Fruit fly (Drosophila melanogaster): Measurements from ENCODE around the gene Pdp1.
A peak's percentile ranks its signal among the peaks of the same experiment; 100 is the strongest.

Pdp1 gene

dm6 chr3L:7809289-7810099 lies 57.7 kb downstream of the Pdp1 start, which contains the start of gene CG32369 (continued):
- no peak for TF ChIP-seq D (optimal IDR thresholded peaks at IDR 0.05)
- TF ChIP-seq D (GFP tag; optimal IDR thresholded peaks at IDR 0.05), result no peak
- no peak for TF ChIP-seq CG12942 (GFP tag; optimal IDR thresholded peaks at IDR 0.05)
- TF ChIP-seq ab (GFP tag; optimal IDR thresholded peaks at IDR 0.05), result no peak
- TF ChIP-seq CG12219 (GFP tag; optimal IDR thresholded peaks at IDR 0.05), result no peak
- TF ChIP-seq jing (GFP tag; optimal IDR thresholded peaks at IDR 0.05), result no peak
- no peak for TF ChIP-seq CG3995 (GFP tag; optimal IDR thresholded peaks at IDR 0.05)
- peak; percentile 47; the same call in 1 of the 2 replicates for TF ChIP-seq HLH3B (GFP tag; IDR thresholded peaks at IDR 0.05)
- TF ChIP-seq Gsc (GFP tag; IDR thresholded peaks at IDR 0.05), result no peak
- TF ChIP-seq Dp (GFP tag; optimal IDR thresholded peaks at IDR 0.05), result no peak
- no peak for TF ChIP-seq Poxn (GFP tag; IDR thresholded peaks at IDR 0.05)
- peak; percentile 52 for TF ChIP-seq CG7987 (GFP tag; optimal IDR thresholded peaks at IDR 0.05)
- TF ChIP-seq tna (GFP tag; IDR thresholded peaks at IDR 0.05; ENCODE audit: partially characterized antibody), result peak; percentile 14
- TF ChIP-seq CG11456 (GFP tag; IDR thresholded peaks at IDR 0.05), result no peak
- TF ChIP-seq CG14860 (GFP tag; IDR thresholded peaks at IDR 0.05; ENCODE audit: partially characterized antibody), result no peak
- no peak for TF ChIP-seq CG17802 (tag; optimal IDR thresholded peaks at IDR 0.05)
- TF ChIP-seq ken (GFP tag; IDR thresholded peaks at IDR 0.05), result no peak
- TF ChIP-seq tx (GFP tag; optimal IDR thresholded peaks at IDR 0.05), result no peak
- no peak for TF ChIP-seq az2 (GFP tag; optimal IDR thresholded peaks at IDR 0.05)
- TF ChIP-seq CG11560 (tag; IDR thresholded peaks at IDR 0.05), result no peak
- TF ChIP-seq CG6689 (GFP tag; IDR thresholded peaks at IDR 0.05), result no peak; the same call in 1 of the 2 replicates
- TF ChIP-seq da (GFP tag; optimal IDR thresholded peaks at IDR 0.05), result no peak
- TF ChIP-seq CG12744 (GFP tag; optimal IDR thresholded peaks at IDR 0.05), result no peak
- peak; percentile 96 for TF ChIP-seq Jarid2 (GFP tag; optimal IDR thresholded peaks at IDR 0.05)
- no peak for TF ChIP-seq Oli (tag; optimal IDR thresholded peaks at IDR 0.05)
- TF ChIP-seq CrebB (tag; optimal IDR thresholded peaks at IDR 0.05), result no peak
- no peak for TF ChIP-seq zen (tag; optimal IDR thresholded peaks at IDR 0.05)
- TF ChIP-seq Vsx1 (GFP tag; optimal IDR thresholded peaks at IDR 0.05), result peak; percentile 19
- peak; percentile 56 for TF ChIP-seq CG13296 (GFP tag; optimal IDR thresholded peaks at IDR 0.05)
- peak; percentile 14 for TF ChIP-seq Asciz (GFP tag; optimal IDR thresholded peaks at IDR 0.05)
- no peak for TF ChIP-seq CG1647 (GFP tag; optimal IDR thresholded peaks at IDR 0.05)
- TF ChIP-seq E2f2 (GFP tag; IDR thresholded peaks at IDR 0.05), result 0 out of 2 replicates have a peak, but pooled peaks have one; percentile 7
- TF ChIP-seq Sry-β (GFP tag; optimal IDR thresholded peaks at IDR 0.05), result no peak
- no peak for TF ChIP-seq bab2 (GFP tag; optimal IDR thresholded peaks at IDR 0.05)
- no peak for TF ChIP-seq salm (tag; optimal IDR thresholded peaks at IDR 0.05)
- TF ChIP-seq CG3281 (GFP tag; optimal IDR thresholded peaks at IDR 0.05), result peak; percentile 50
- TF ChIP-seq al (GFP tag; IDR thresholded peaks at IDR 0.05), result no peak
- peak; percentile 42 for TF ChIP-seq cg (GFP tag; optimal IDR thresholded peaks at IDR 0.05)
- no peak for TF ChIP-seq hb (GFP tag; IDR thresholded peaks at IDR 0.05; ENCODE audit: partially characterized antibody)
- TF ChIP-seq CG10267 (tag; optimal IDR thresholded peaks at IDR 0.05), result no peak
- no peak for TF ChIP-seq CG9609 (GFP tag; optimal IDR thresholded peaks at IDR 0.05)
- TF ChIP-seq Taf1 (GFP tag; IDR thresholded peaks at IDR 0.05), result 0 out of 2 replicates have a peak, but pooled peaks have one; percentile 35
- no peak for TF ChIP-seq Mrtf (GFP tag; IDR thresholded peaks at IDR 0.05)
- TF ChIP-seq CG10543 (GFP tag; optimal IDR thresholded peaks at IDR 0.05), result peak; percentile 70
- TF ChIP-seq B-H1 (GFP tag; IDR thresholded peaks at IDR 0.05), result no peak
- no peak for TF ChIP-seq Camta (GFP tag; optimal IDR thresholded peaks at IDR 0.05)
- TF ChIP-seq unc-4 (GFP tag; IDR thresholded peaks at IDR 0.05; ENCODE audit: partially characterized antibody), result peak; percentile 53
- TF ChIP-seq CG14050 (GFP tag; IDR thresholded peaks at IDR 0.05), result no peak
- no peak for TF ChIP-seq emc (GFP tag; optimal IDR thresholded peaks at IDR 0.05)
- peak; percentile 12 for TF ChIP-seq CG6854 (GFP tag; optimal IDR thresholded peaks at IDR 0.05)
